Fruit fly (Drosophila melanogaster): Measurements from ENCODE around the gene CG10588.

Gene CG10588

DNA sequence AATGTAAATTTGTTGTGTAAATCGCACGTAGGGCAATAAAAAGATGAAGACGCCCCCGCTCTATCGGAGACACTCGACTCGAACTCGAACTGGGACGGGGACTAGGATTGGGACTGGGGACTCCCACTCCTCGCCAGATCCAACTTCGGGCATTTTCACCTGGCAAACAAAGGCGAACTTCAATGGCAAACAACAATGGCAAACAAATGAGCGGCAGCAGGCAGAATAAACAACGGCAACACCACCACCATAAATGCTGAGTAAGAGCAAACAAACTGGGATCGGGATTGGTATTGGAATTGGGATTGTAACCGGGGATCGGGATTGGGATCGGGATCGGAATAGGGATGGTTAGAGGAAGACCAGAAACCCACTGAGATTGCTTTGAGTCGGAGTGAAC is 12.6 kb upstream of the CG10588 start (continued):
- TF ChIP-seq CG1529 (GFP tag; optimal IDR thresholded peaks at IDR 0.05) (no peak), CG12391 (tag; optimal IDR thresholded peaks at IDR 0.05) (peak; percentile 19), salm (tag; optimal IDR thresholded peaks at IDR 0.05) (peak; percentile 8), CG34224 (GFP tag; IDR thresholded peaks at IDR 0.05; ENCODE audit: partially characterized antibody) (no peak), ttk (GFP tag; IDR thresholded peaks at IDR 0.05) (no peak), Sox100B (GFP tag; optimal IDR thresholded peaks at IDR 0.05) (peak; percentile 39), CHES-1-like (GFP tag; optimal IDR thresholded peaks at IDR 0.05) (peak; percentile 8), MTF-1 (GFP tag; optimal IDR thresholded peaks at IDR 0.05; ENCODE audit: borderline replicate concordance) (peak; percentile 46), ash1 (GFP tag; optimal IDR thresholded peaks at IDR 0.05) (no peak), Spps (tag; optimal IDR thresholded peaks at IDR 0.05) (peak; percentile 23), CG11696 (GFP tag; IDR thresholded peaks at IDR 0.05) (no peak), CG18011 (GFP tag; optimal IDR thresholded peaks at IDR 0.05) (no peak), ac (GFP tag; optimal IDR thresholded peaks at IDR 0.05) (peak; percentile 67), cato (GFP tag; optimal IDR thresholded peaks at IDR 0.05; ENCODE audit: borderline replicate concordance) (no peak), dpn (GFP tag; optimal IDR thresholded peaks at IDR 0.05) (no peak), tup (GFP tag; optimal IDR thresholded peaks at IDR 0.05) (peak; percentile 45), Vsx1 (GFP tag; optimal IDR thresholded peaks at IDR 0.05) (peak; percentile 26), CG2129 (GFP tag; IDR thresholded peaks at IDR 0.05; ENCODE audit: partially characterized antibody) (no peak), CG10209 (GFP tag; optimal IDR thresholded peaks at IDR 0.05) (peak; percentile 60), fd96Cb (tag; optimal IDR thresholded peaks at IDR 0.05) (no peak), CG13894 (tag; optimal IDR thresholded peaks at IDR 0.05) (no peak), CG7357 (GFP tag; IDR thresholded peaks at IDR 0.05) (no peak), H2.0 (GFP tag; IDR thresholded peaks at IDR 0.05) (no peak), pfk (GFP tag; optimal IDR thresholded peaks at IDR 0.05) (no peak), peb (GFP tag; IDR thresholded peaks at IDR 0.05) (no peak), sug (tag; optimal IDR thresholded peaks at IDR 0.05) (no peak), bowl (GFP tag; IDR thresholded peaks at IDR 0.05) (no peak), yki (optimal IDR thresholded peaks at IDR 0.05) (no peak), BEAF-32 (GFP tag; optimal IDR thresholded peaks at IDR 0.05) (no peak), pnt (GFP tag; optimal IDR thresholded peaks at IDR 0.05) (no peak), Tbp (GFP tag; optimal IDR thresholded peaks at IDR 0.05) (no peak), D19B (GFP tag; optimal IDR thresholded peaks at IDR 0.05) (no peak), psq (GFP tag; optimal IDR thresholded peaks at IDR 0.05) (no peak), zfh2 (GFP tag; optimal IDR thresholded peaks at IDR 0.05) (no peak), Mad (GFP tag; optimal IDR thresholded peaks at IDR 0.05) (no peak), Hand (GFP tag; optimal IDR thresholded peaks at IDR 0.05) (no peak), Myb (GFP tag; optimal IDR thresholded peaks at IDR 0.05) (no peak), Rfx (GFP tag; IDR thresholded peaks at IDR 0.05) (no peak), ATbp (GFP tag; optimal IDR thresholded peaks at IDR 0.05) (peak; percentile 70), maf-S (GFP tag; optimal IDR thresholded peaks at IDR 0.05) (no peak), Trl (optimal IDR thresholded peaks at IDR 0.05) (no peak), Trl (GFP tag; optimal IDR thresholded peaks at IDR 0.05) (peak; percentile 41), ap (GFP tag; IDR thresholded peaks at IDR 0.05) (no peak), insv (GFP tag; optimal IDR thresholded peaks at IDR 0.05) (no peak), CG32532 (GFP tag; IDR thresholded peaks at IDR 0.05) (no peak), cwo (GFP tag; optimal IDR thresholded peaks at IDR 0.05) (no peak), jing (GFP tag; optimal IDR thresholded peaks at IDR 0.05) (no peak), aop (GFP tag; IDR thresholded peaks at IDR 0.05) (no peak), CG8281 (tag; optimal IDR thresholded peaks at IDR 0.05) (no peak), Opbp (GFP tag; IDR thresholded peaks at IDR 0.05; ENCODE audit: partially characterized antibody) (no peak), Fer3 (tag; optimal IDR thresholded peaks at IDR 0.05) (no peak), CG33213 (GFP tag; optimal IDR thresholded peaks at IDR 0.05) (no peak)

All from whole organism, embryonic.